Worm (Caenorhabditis elegans) whole organism, L1 larva: ENCODE measurements around the gene psmd-9.
"Not testable (repeated sequence)": the region's sequence is repeated elsewhere in the genome, so short reads cannot be mapped to it uniquely, and the experiment has no call there.

Source experiments
- C04F5.9 ChIP-seq: sonication (generic microtip); optimal IDR thresholded peaks from 2 replicates; lab custom pipeline; 2016; ENCODE audit warnings: missing genetic modification characterization, missing compliant biosample characterization
- C34B4.2 ChIP-seq: sonication (generic microtip); optimal IDR thresholded peaks from 2 replicates; lab custom pipeline; 2017; ENCODE audit warnings: mild to moderate bottlenecking, missing genetic modification characterization, missing compliant biosample characterization
- Y116A8C.19 ChIP-seq: sonication (generic microtip); optimal IDR thresholded peaks from 2 replicates; lab custom pipeline; 2016; ENCODE audit warnings: missing compliant biosample characterization, missing genetic modification characterization, borderline replicate concordance
- aha-1 ChIP-seq: fragments of 150-350 bp; optimal IDR thresholded peaks from 2 replicates; lab custom pipeline; 2014; ENCODE audit warnings: missing biosample characterization, missing genetic modification characterization
- alr-1 ChIP-seq: fragments of 200-800 bp; sonication (Bioruptor generic); optimal IDR thresholded peaks from 2 replicates; lab custom pipeline; 2018; ENCODE audit warnings: borderline replicate concordance, mild to moderate bottlenecking, missing genetic modification characterization, missing compliant biosample characterization
- aly-2 ChIP-seq: fragments of 150-350 bp; optimal IDR thresholded peaks from 2 replicates; lab custom pipeline; 2014; ENCODE audit warnings: missing biosample characterization, missing genetic modification characterization
- ama-1 ChIP-seq: fragments of 150-350 bp; optimal IDR thresholded peaks from 2 replicates; lab custom pipeline; 2014
- blmp-1 ChIP-seq: fragments of 150-350 bp; optimal IDR thresholded peaks from 2 replicates; lab custom pipeline; 2014; ENCODE audit warnings: missing biosample characterization, missing genetic modification characterization
- ceh-8 ChIP-seq: fragments of 200-800 bp; sonication (Bioruptor generic); optimal IDR thresholded peaks from 2 replicates; lab custom pipeline; 2018; ENCODE audit warnings: mild to moderate bottlenecking, missing genetic modification characterization, moderate library complexity, missing compliant biosample characterization
- ceh-82 ChIP-seq, 3 experiments: fragments of 150-350 bp in 1 of 3; sonication (generic microtip) in 2 of 3; optimal IDR thresholded peaks; 2 replicates each; lab custom pipeline; 2014 to 2017; ENCODE audit warnings: missing biosample characterization in 3 of 3, missing genetic modification characterization in 3 of 3
- ceh-88 ChIP-seq: fragments of 200-800 bp; sonication (Bioruptor generic); IDR thresholded peaks from 2 replicates; pipeline ENCODE4 v1.3.6; 2022; ENCODE audit warnings: missing genetic modification characterization, missing compliant biosample characterization
- ces-1 ChIP-seq: fragments of 150-350 bp; optimal IDR thresholded peaks from 2 replicates; lab custom pipeline; 2014; ENCODE audit warnings: missing biosample characterization, missing genetic modification reagents, missing genetic modification characterization
- dpl-1 ChIP-seq, 3 experiments: fragments of 150-350 bp in 2 of 3; sonication (generic microtip) in 1 of 3; optimal IDR thresholded peaks; 2 replicates each; lab custom pipeline; 2014 to 2017; ENCODE audit warnings: missing biosample characterization in 3 of 3, missing genetic modification characterization in 3 of 3, missing genetic modification reagents in 3 of 3
- efl-1 ChIP-seq, 4 experiments: fragments of 150-350 bp; optimal IDR thresholded peaks in 3 of 4; peaks in 1 of 4; 1 replicate in 1 of 4; 2 replicates in 3 of 4; lab custom pipeline; 2014; ENCODE audit warnings: missing biosample characterization in 2 of 4, missing genetic modification characterization in 2 of 4, missing genetic modification reagents in 2 of 4
- elt-2 ChIP-seq: sonication (generic microtip); optimal IDR thresholded peaks from 2 replicates; lab custom pipeline; 2016; ENCODE audit warnings: missing genetic modification characterization, mild to moderate bottlenecking, inconsistent platforms, missing compliant biosample characterization, missing genetic modification reagents
- elt-3 ChIP-seq, 6 experiments: fragments of 150-350 bp in 1 of 6; sonication (generic microtip); optimal IDR thresholded peaks; 2 replicates each; lab custom pipeline; 2017 to 2018; ENCODE audit warnings: missing biosample characterization in 6 of 6, missing genetic modification characterization in 6 of 6, inconsistent platforms in 1 of 6
- fkh-4 ChIP-seq: sonication (generic microtip); optimal IDR thresholded peaks from 2 replicates; lab custom pipeline; 2016; ENCODE audit warnings: missing compliant biosample characterization, missing genetic modification characterization, borderline replicate concordance
- grh-1 ChIP-seq: fragments of 200-800 bp; sonication (Bioruptor generic); IDR thresholded peaks from 2 replicates; pipeline ENCODE4 v1.3.6; 2022; ENCODE audit warnings: missing genetic modification reagents, missing genetic modification characterization, missing compliant biosample characterization
- hlh-4 ChIP-seq: sonication (generic microtip); optimal IDR thresholded peaks from 2 replicates; lab custom pipeline; 2016; ENCODE audit warnings: mild to moderate bottlenecking, missing genetic modification characterization, missing compliant biosample characterization
- isw-1 ChIP-seq: fragments of 200-800 bp; sonication (Bioruptor generic); IDR thresholded peaks from 2 replicates; pipeline ENCODE4 v1.3.6; 2022; ENCODE audit warnings: missing genetic modification characterization, missing compliant biosample characterization
- jun-1 ChIP-seq: fragments of 150-350 bp; optimal IDR thresholded peaks from 2 replicates; lab custom pipeline; 2014; ENCODE audit warnings: missing biosample characterization, missing genetic modification reagents, missing genetic modification characterization
- lin-13 ChIP-seq: fragments of 150-350 bp; optimal IDR thresholded peaks from 2 replicates; lab custom pipeline; 2014; ENCODE audit warnings: missing biosample characterization, missing genetic modification reagents, missing genetic modification characterization
- lin-14 ChIP-seq: fragments of 200-800 bp; sonication (Bioruptor generic); optimal IDR thresholded peaks from 2 replicates; lab custom pipeline; 2018; ENCODE audit warnings: mild to moderate bottlenecking, missing genetic modification characterization, moderate library complexity, missing compliant biosample characterization
- lin-39 ChIP-seq: fragments of 150-350 bp; optimal IDR thresholded peaks from 2 replicates; lab custom pipeline; 2014; ENCODE audit warnings: missing biosample characterization, missing genetic modification reagents, missing genetic modification characterization
- lir-3 ChIP-seq: sonication (generic microtip); optimal IDR thresholded peaks from 2 replicates; lab custom pipeline; 2016; ENCODE audit warnings: mild to moderate bottlenecking, missing genetic modification characterization, moderate library complexity, missing compliant biosample characterization; ENCODE audit not compliant: poor library complexity
- mdl-1 ChIP-seq, 2 experiments: fragments of 150-350 bp; optimal IDR thresholded peaks; 2 replicates each; lab custom pipeline; 2014 to 2017; ENCODE audit warnings: missing biosample characterization in 2 of 2, missing genetic modification characterization in 2 of 2, inconsistent platforms in 1 of 2
- mep-1 ChIP-seq: fragments of 150-350 bp; optimal IDR thresholded peaks from 2 replicates; lab custom pipeline; 2014; ENCODE audit warnings: missing biosample characterization, missing genetic modification characterization
- nhr-11 ChIP-seq: fragments of 150-350 bp; optimal IDR thresholded peaks from 2 replicates; lab custom pipeline; 2014; ENCODE audit warnings: missing biosample characterization, missing genetic modification characterization
- nhr-12 ChIP-seq: sonication (generic microtip); optimal IDR thresholded peaks from 2 replicates; lab custom pipeline; 2017; ENCODE audit warnings: missing biosample characterization, missing genetic modification characterization
- nhr-20 ChIP-seq: sonication (generic microtip); optimal IDR thresholded peaks from 2 replicates; lab custom pipeline; 2016; ENCODE audit warnings: mild to moderate bottlenecking, missing genetic modification characterization, missing compliant biosample characterization
- nhr-237 ChIP-seq: fragments of 150-350 bp; optimal IDR thresholded peaks from 2 replicates; lab custom pipeline; 2014; ENCODE audit warnings: missing biosample characterization, missing genetic modification characterization
- nhr-47 ChIP-seq: sonication (generic microtip); optimal IDR thresholded peaks from 2 replicates; lab custom pipeline; 2016; ENCODE audit warnings: mild to moderate bottlenecking, missing genetic modification characterization, moderate library complexity, missing compliant biosample characterization
- nhr-71 ChIP-seq: sonication (generic microtip); optimal IDR thresholded peaks from 2 replicates; lab custom pipeline; 2016; ENCODE audit warnings: mild to moderate bottlenecking, missing genetic modification characterization, moderate library complexity, missing compliant biosample characterization
- nhr-76 ChIP-seq: sonication (generic microtip); optimal IDR thresholded peaks from 2 replicates; lab custom pipeline; 2017; ENCODE audit warnings: missing biosample characterization, missing genetic modification characterization
- nhr-77 ChIP-seq: fragments of 150-350 bp; optimal IDR thresholded peaks from 2 replicates; lab custom pipeline; 2014; ENCODE audit warnings: missing biosample characterization, missing genetic modification characterization
- nhr-84 ChIP-seq: sonication (generic microtip); optimal IDR thresholded peaks from 2 replicates; lab custom pipeline; 2017; ENCODE audit warnings: missing biosample characterization, missing genetic modification characterization
- nhr-90 ChIP-seq: sonication (generic microtip); optimal IDR thresholded peaks from 2 replicates; lab custom pipeline; 2016; ENCODE audit warnings: mild to moderate bottlenecking, missing genetic modification characterization, missing compliant biosample characterization; ENCODE audit not compliant: poor library complexity
- pax-3 ChIP-seq: fragments of 200-800 bp; sonication (Bioruptor generic); optimal IDR thresholded peaks from 2 replicates; lab custom pipeline; 2018; ENCODE audit warnings: mild to moderate bottlenecking, missing genetic modification characterization, moderate library complexity, missing compliant biosample characterization
- rnt-1 ChIP-seq: sonication (generic microtip); optimal IDR thresholded peaks from 2 replicates; lab custom pipeline; 2016; ENCODE audit warnings: mild to moderate bottlenecking, missing genetic modification characterization, moderate library complexity, missing compliant biosample characterization
- sup-37 ChIP-seq: fragments of 200-800 bp; sonication (Bioruptor generic); optimal IDR thresholded peaks from 2 replicates; lab custom pipeline; 2018; ENCODE audit warnings: mild to moderate bottlenecking, missing genetic modification characterization, missing compliant biosample characterization
- tbx-2 ChIP-seq: sonication (generic microtip); optimal IDR thresholded peaks from 2 replicates; lab custom pipeline; 2016; ENCODE audit warnings: missing genetic modification characterization, missing compliant biosample characterization
- tlp-1 ChIP-seq: fragments of 150-350 bp; optimal IDR thresholded peaks from 2 replicates; lab custom pipeline; 2014; ENCODE audit warnings: missing biosample characterization, missing genetic modification characterization
- unc-30 ChIP-seq: sonication (generic microtip); optimal IDR thresholded peaks from 2 replicates; lab custom pipeline; 2017; ENCODE audit warnings: missing biosample characterization, missing genetic modification characterization
- unc-86 ChIP-seq: sonication (generic microtip); optimal IDR thresholded peaks from 2 replicates; lab custom pipeline; 2016; ENCODE audit warnings: missing genetic modification characterization, missing compliant biosample characterization
- unc-98 ChIP-seq: fragments of 200-800 bp; sonication (Bioruptor generic); IDR thresholded peaks from 2 replicates; pipeline ENCODE4 v1.3.6; 2022; ENCODE audit warnings: missing genetic modification characterization, missing compliant biosample characterization
- zag-1 ChIP-seq: fragments of 150-350 bp; optimal IDR thresholded peaks from 2 replicates; lab custom pipeline; 2014; ENCODE audit warnings: missing biosample characterization, missing genetic modification characterization
- zip-4 ChIP-seq: fragments of 200-800 bp; sonication (Bioruptor generic); optimal IDR thresholded peaks from 2 replicates; lab custom pipeline; 2018; ENCODE audit warnings: mild to moderate bottlenecking, missing genetic modification characterization, moderate library complexity, missing compliant biosample characterization
- ztf-11 ChIP-seq, 2 experiments: sonication (generic microtip); optimal IDR thresholded peaks; 2 replicates each; lab custom pipeline; 2016 to 2017; ENCODE audit warnings: missing genetic modification characterization in 2 of 2, missing biosample characterization in 1 of 2, missing compliant biosample characterization in 1 of 2

psmd-9 gene

ce11 chrII:6900708-6901107, 1.2 kb upstream of the psmd-9 start:
- TF ChIP-seq dpl-1 (GFP tag; optimal IDR thresholded peaks at IDR 0.05; lab: Kevin White, UChicago), result no peak
- no peak for TF ChIP-seq ztf-11 (tag; optimal IDR thresholded peaks at IDR 0.05; lab: Kevin White, UChicago)
- no peak for TF ChIP-seq nhr-11 (tag; lab: Kevin White, UChicago)
- no peak for TF ChIP-seq mdl-1 (tag; optimal IDR thresholded peaks at IDR 0.05; lab: Kevin White, UChicago)

ce11 chrII:6907657-6908056, 5.8 kb downstream of the psmd-9 start, which contains the start of gene B0252.3:
Gene B0252.3 (minus strand): TSS chrII:6907757.
- TF ChIP-seq unc-86 (tag; lab: Kevin White, UChicago); unc-30; nhr-84 (tag; lab: Kevin White, UChicago): not testable (repeated sequence)

- TF ChIP-seq isw-1, result no peak
- no peak for TF ChIP-seq grh-1 (GFP tag; lab: Robert Waterston, UW)
- TF ChIP-seq zip-4 (GFP tag; lab: Kevin White, UChicago), result no peak
- TF ChIP-seq ceh-8 (GFP tag; lab: Kevin White, UChicago), result no peak
- TF ChIP-seq nhr-47, result no peak
- peak; percentile 2 for TF ChIP-seq nhr-71 (tag; lab: Kevin White, UChicago)
- no peak for TF ChIP-seq pax-3
- TF ChIP-seq alr-1, result no peak
- TF ChIP-seq nhr-84 (tag; lab: Kevin White, UChicago), result no peak
- no peak for TF ChIP-seq ceh-88 (GFP tag; lab: Robert Waterston, UW)
- peak in 2 of 6 experiments; percentile 3 to 49 for TF ChIP-seq elt-3 (tag; optimal IDR thresholded peaks at IDR 0.05; lab: Kevin White, UChicago)
- TF ChIP-seq Y116A8C.19 (tag; lab: Kevin White, UChicago), result no peak
- TF ChIP-seq nhr-76 (tag; lab: Kevin White, UChicago), result no peak
- TF ChIP-seq C04F5.9, result no peak
- peak; percentile 35 for TF ChIP-seq lin-14 (GFP tag; lab: Kevin White, UChicago)
- no peak for TF ChIP-seq nhr-11 (tag; lab: Kevin White, UChicago)
- TF ChIP-seq efl-1 (optimal IDR thresholded peaks at IDR 0.05; lab: Kevin White, UChicago), result no peak
- TF ChIP-seq efl-1 (GFP tag; optimal IDR thresholded peaks at IDR 0.05 in 1 of 2; lab: Kevin White, UChicago), result peak; percentile 13 to 84
- no peak for TF ChIP-seq hlh-4 (tag; lab: Kevin White, UChicago)
- TF ChIP-seq tlp-1 (tag; lab: Kevin White, UChicago), result no peak
- TF ChIP-seq C34B4.2 (tag; lab: Kevin White, UChicago), result no peak
- TF ChIP-seq jun-1 (tag; lab: Kevin White, UChicago), result no peak
- no peak for TF ChIP-seq mep-1 (tag; lab: Kevin White, UChicago)
- no peak for TF ChIP-seq ces-1 (GFP tag; lab: Kevin White, UChicago)
- no peak for TF ChIP-seq nhr-77 (tag; lab: Kevin White, UChicago)
- no peak for TF ChIP-seq lin-13 (GFP tag; lab: Kevin White, UChicago)
- no peak for TF ChIP-seq nhr-90 (tag; lab: Kevin White, UChicago)
- TF ChIP-seq elt-2 (tag; lab: Kevin White, UChicago), result no peak
- peak; percentile 11 for TF ChIP-seq lir-3 (tag; lab: Kevin White, UChicago)
- TF ChIP-seq nhr-12 (tag; lab: Kevin White, UChicago), result no peak
- no peak for TF ChIP-seq sup-37 (GFP tag; lab: Kevin White, UChicago)
- TF ChIP-seq nhr-237 (tag; lab: Kevin White, UChicago), result no peak
- peak; percentile 83 for TF ChIP-seq blmp-1 (tag; lab: Kevin White, UChicago)
- no peak for TF ChIP-seq ztf-11 (tag; optimal IDR thresholded peaks at IDR 0.05; lab: Kevin White, UChicago)
- TF ChIP-seq ceh-82 (tag; optimal IDR thresholded peaks at IDR 0.05; lab: Kevin White, UChicago), result no peak
- TF ChIP-seq fkh-4 (tag; lab: Kevin White, UChicago), result no peak
- no peak for TF ChIP-seq aha-1 (tag; lab: Kevin White, UChicago)
- TF ChIP-seq unc-86 (tag; lab: Kevin White, UChicago), result no peak
- peak; percentile 7 for TF ChIP-seq rnt-1 (tag; lab: Kevin White, UChicago)
- no peak for TF ChIP-seq aly-2 (tag; lab: Kevin White, UChicago)
- no peak for TF ChIP-seq unc-30
- TF ChIP-seq zag-1 (tag; lab: Kevin White, UChicago), result no peak
- TF ChIP-seq lin-39, result no peak
- TF ChIP-seq tbx-2 (tag; lab: Kevin White, UChicago), result no peak
- no peak for TF ChIP-seq nhr-20
- no peak for TF ChIP-seq unc-98
- no peak for TF ChIP-seq ama-1 (lab: Kevin White, UChicago)
These were observed 6.8 kb downstream of the psmd-9 start for ce11 chrII:6908689-6909088.
